Worm (Caenorhabditis elegans) whole organism, L3 larva: ENCODE data around the gene fbxb-9.

Source experiments
- R02D3.7 ChIP-seq: fragments of 150-350 bp; optimal IDR thresholded peaks from 2 replicates; lab custom pipeline; 2014; ENCODE audit warnings: missing biosample characterization, missing genetic modification characterization
- ZK546.5 ChIP-seq: sonication (generic microtip); optimal IDR thresholded peaks from 2 replicates; lab custom pipeline; 2017; ENCODE audit warnings: missing biosample characterization, missing genetic modification characterization
- aly-2 ChIP-seq: fragments of 150-350 bp; optimal IDR thresholded peaks from 2 replicates; lab custom pipeline; 2014; ENCODE audit warnings: missing biosample characterization, missing genetic modification characterization
- ama-1 ChIP-seq: fragments of 150-350 bp; optimal IDR thresholded peaks from 2 replicates; lab custom pipeline; 2018
- ceh-28 ChIP-seq: fragments of 150-350 bp; optimal IDR thresholded peaks from 2 replicates; lab custom pipeline; 2014; ENCODE audit warnings: missing biosample characterization, missing genetic modification reagents, missing genetic modification characterization
- ceh-82 ChIP-seq: fragments of 150-350 bp; optimal IDR thresholded peaks from 2 replicates; lab custom pipeline; 2014; ENCODE audit warnings: missing biosample characterization, missing genetic modification characterization
- daf-12 ChIP-seq: fragments of 150-350 bp; optimal IDR thresholded peaks from 2 replicates; lab custom pipeline; 2014; ENCODE audit warnings: missing biosample characterization, missing genetic modification reagents, missing genetic modification characterization
- egl-27 ChIP-seq: sonication (generic microtip); optimal IDR thresholded peaks from 4 replicates; lab custom pipeline; 2017; ENCODE audit warnings: missing biosample characterization, missing genetic modification reagents, missing genetic modification characterization
- egl-5 ChIP-seq: fragments of 150-350 bp; optimal IDR thresholded peaks from 2 replicates; lab custom pipeline; 2017; ENCODE audit warnings: missing biosample characterization, missing genetic modification reagents, missing genetic modification characterization, inconsistent platforms
- elt-1 ChIP-seq: fragments of 150-350 bp; optimal IDR thresholded peaks from 2 replicates; lab custom pipeline; 2014; ENCODE audit warnings: missing biosample characterization, missing genetic modification characterization
- elt-2 ChIP-seq: sonication (generic microtip); optimal IDR thresholded peaks from 2 replicates; lab custom pipeline; 2016; ENCODE audit warnings: missing genetic modification reagents, mild to moderate bottlenecking, missing genetic modification characterization, missing compliant biosample characterization
- elt-3 ChIP-seq, 3 experiments: fragments of 150-350 bp in 1 of 3; sonication (generic microtip) in 2 of 3; optimal IDR thresholded peaks; 2 replicates in 2 of 3; 4 replicates in 1 of 3; lab custom pipeline; 2014 to 2017; ENCODE audit warnings: missing biosample characterization in 3 of 3, missing genetic modification characterization in 3 of 3
- fos-1 ChIP-seq: fragments of 150-350 bp; optimal IDR thresholded peaks from 2 replicates; lab custom pipeline; 2014; ENCODE audit warnings: missing biosample characterization, missing genetic modification characterization
- hmg-11 ChIP-seq: sonication (generic microtip); optimal IDR thresholded peaks from 2 replicates; lab custom pipeline; 2016; ENCODE audit warnings: missing genetic modification characterization, missing compliant biosample characterization
- jun-1 ChIP-seq: fragments of 150-350 bp; optimal IDR thresholded peaks from 2 replicates; lab custom pipeline; 2014; ENCODE audit warnings: missing biosample characterization, missing genetic modification reagents, missing genetic modification characterization
- lin-15B ChIP-seq: fragments of 150-350 bp; optimal IDR thresholded peaks from 2 replicates; lab custom pipeline; 2014; ENCODE audit warnings: missing biosample characterization, missing genetic modification characterization
- lin-39 ChIP-seq: fragments of 150-350 bp; optimal IDR thresholded peaks from 2 replicates; lab custom pipeline; 2018; ENCODE audit warnings: missing biosample characterization, missing genetic modification reagents, missing genetic modification characterization
- lsy-12 ChIP-seq: sonication (generic microtip); optimal IDR thresholded peaks from 2 replicates; lab custom pipeline; 2016; ENCODE audit warnings: mild to moderate bottlenecking, missing genetic modification characterization, missing compliant biosample characterization
- mdl-1 ChIP-seq: fragments of 150-350 bp; optimal IDR thresholded peaks from 2 replicates; lab custom pipeline; 2014; ENCODE audit warnings: missing biosample characterization, missing genetic modification characterization
- nfya-1 ChIP-seq: sonication (generic microtip); optimal IDR thresholded peaks from 2 replicates; lab custom pipeline; 2017; ENCODE audit warnings: missing genetic modification characterization, mild to moderate bottlenecking, missing compliant biosample characterization, antibody characterized with exemption, moderate library complexity; ENCODE audit not compliant: insufficient read depth
- nhr-11 ChIP-seq: fragments of 150-350 bp; optimal IDR thresholded peaks from 2 replicates; lab custom pipeline; 2014; ENCODE audit warnings: missing biosample characterization, missing genetic modification characterization
- nhr-23 ChIP-seq: fragments of 150-350 bp; optimal IDR thresholded peaks from 2 replicates; lab custom pipeline; 2014; ENCODE audit warnings: missing biosample characterization, missing genetic modification reagents, missing genetic modification characterization
- nhr-237 ChIP-seq: fragments of 150-350 bp; optimal IDR thresholded peaks from 2 replicates; lab custom pipeline; 2014; ENCODE audit warnings: missing biosample characterization, missing genetic modification characterization
- nhr-25 ChIP-seq: sonication (generic microtip); optimal IDR thresholded peaks from 2 replicates; lab custom pipeline; 2017; ENCODE audit warnings: missing biosample characterization, missing genetic modification characterization
- nhr-67 ChIP-seq: fragments of 150-350 bp; optimal IDR thresholded peaks from 2 replicates; lab custom pipeline; 2014; ENCODE audit warnings: missing biosample characterization, missing genetic modification characterization
- nhr-76 ChIP-seq: fragments of 150-350 bp; sonication (generic microtip); optimal IDR thresholded peaks from 5 replicates; lab custom pipeline; 2014; ENCODE audit warnings: missing biosample characterization, missing genetic modification characterization
- pha-4 ChIP-seq: fragments of 150-350 bp; optimal IDR thresholded peaks from 2 replicates; lab custom pipeline; 2014; ENCODE audit warnings: missing biosample characterization, missing genetic modification reagents, missing genetic modification characterization
- pqm-1 ChIP-seq: fragments of 150-350 bp; optimal IDR thresholded peaks from 2 replicates; lab custom pipeline; 2017; ENCODE audit warnings: missing biosample characterization, missing genetic modification characterization, inconsistent platforms
- skn-1 ChIP-seq: fragments of 150-350 bp; optimal IDR thresholded peaks from 2 replicates; lab custom pipeline; 2014; ENCODE audit warnings: missing biosample characterization, missing genetic modification characterization
- tbx-2 ChIP-seq: sonication (generic microtip); optimal IDR thresholded peaks from 2 replicates; lab custom pipeline; 2016; ENCODE audit warnings: mild to moderate bottlenecking, missing genetic modification characterization, missing compliant biosample characterization
- unc-39 ChIP-seq: sonication (generic microtip); optimal IDR thresholded peaks from 4 replicates; lab custom pipeline; 2017; ENCODE audit warnings: missing biosample characterization, missing genetic modification characterization
- ztf-11 ChIP-seq: fragments of 150-350 bp; optimal IDR thresholded peaks from 2 replicates; lab custom pipeline; 2014; ENCODE audit warnings: missing biosample characterization, missing genetic modification characterization
- ztf-4 ChIP-seq: fragments of 150-350 bp; optimal IDR thresholded peaks from 2 replicates; lab custom pipeline; 2014; ENCODE audit warnings: missing biosample characterization, missing genetic modification characterization

The fbxb-9 gene

ce11 chrIV:11131268-11131667 lies 31.1 kb downstream of the fbxb-9 start, which contains the start of gene ard-1:
TSS of gene ard-1 (plus strand) at chrIV:11131279.
- TF ChIP-seq R02D3.7 (tag; lab: Kevin White, UChicago) (no peak), lin-15B (no peak), skn-1 (tag; lab: Kevin White, UChicago) (no peak), fos-1 (no peak), ztf-4 (no peak), lin-39 (no peak), jun-1 (tag; lab: Kevin White, UChicago) (no peak), nhr-11 (tag; lab: Kevin White, UChicago) (no peak), ceh-28 (tag; lab: Kevin White, UChicago) (no peak), nfya-1 (tag; lab: Kevin White, UChicago) (no peak), elt-1 (tag; lab: Kevin White, UChicago) (no peak), tbx-2 (no peak), pha-4 (tag; lab: Kevin White, UChicago) (no peak), elt-2 (no peak), lsy-12 (tag; lab: Kevin White, UChicago) (no peak), nhr-23 (no peak), hmg-11 (no peak), unc-39 (tag; lab: Kevin White, UChicago) (no peak)

- TF ChIP-seq elt-2 (peak; percentile 58), nfya-1 (tag; lab: Kevin White, UChicago) (peak; percentile 44), tbx-2 (no peak), elt-3 (tag; optimal IDR thresholded peaks at IDR 0.05; lab: Kevin White, UChicago) (no peak), pqm-1 (tag; lab: Kevin White, UChicago) (peak; percentile 11), ztf-11 (no peak), pha-4 (tag; lab: Kevin White, UChicago) (peak; percentile 29)
- TF ChIP-seq, all 47 proteins: peak for 4
Measured at ce11 chrIV:11130774-11131173, 31.6 kb downstream of the fbxb-9 start.

ce11 chrIV:11126028-11126427 lies 36.3 kb downstream of the fbxb-9 start:
- TF ChIP-seq skn-1 (tag; lab: Kevin White, UChicago) (no peak), nhr-237 (no peak), egl-27 (tag; lab: Kevin White, UChicago) (no peak), fos-1 (no peak), nhr-11 (tag; lab: Kevin White, UChicago) (no peak), mdl-1 (tag; lab: Kevin White, UChicago) (no peak), unc-39 (tag; lab: Kevin White, UChicago) (no peak), ceh-82 (tag; lab: Kevin White, UChicago) (no peak), ztf-4 (no peak), nhr-23 (no peak), nfya-1 (tag; lab: Kevin White, UChicago) (no peak), aly-2 (no peak), daf-12 (tag; lab: Kevin White, UChicago) (no peak)
- TF ChIP-seq, all 47 proteins: peak for 0

ce11 chrIV:11126004-11126027 lies 36.5 kb downstream of the fbxb-9 start, which contains the start of gene swsn-4:
TSS of gene swsn-4 (plus strand) at chrIV:11126024.
- no peak for TF ChIP-seq ceh-28 (tag; lab: Kevin White, UChicago)

- no peak for TF ChIP-seq ztf-11
- no peak for TF ChIP-seq ZK546.5 (tag; lab: Kevin White, UChicago)
- TF ChIP-seq ama-1 (lab: Kevin White, UChicago) = no peak
- TF ChIP-seq nfya-1 (tag; lab: Kevin White, UChicago) = no peak
- no peak for TF ChIP-seq lin-15B
- no peak for TF ChIP-seq lin-39
- TF ChIP-seq, all 47 proteins: peak for 0
Measured at ce11 chrIV:11125604-11126003, 36.7 kb downstream of the fbxb-9 start.

ce11 chrIV:11125200-11125599 lies 37.2 kb downstream of the fbxb-9 start:
- TF ChIP-seq lsy-12 (tag; lab: Kevin White, UChicago) (peak; percentile 27), nhr-76 (no peak), hmg-11 (peak; percentile 64), nhr-67 (tag; lab: Kevin White, UChicago) (no peak), lin-15B (peak; percentile 67), lin-39 (peak; percentile 50), elt-2 (peak; percentile 18), fos-1 (no peak), pha-4 (tag; lab: Kevin White, UChicago) (peak; percentile 38), nhr-25 (tag; lab: Kevin White, UChicago) (peak; percentile 42), nfya-1 (tag; lab: Kevin White, UChicago) (peak; percentile 100), nhr-23 (peak; percentile 55)

- TF ChIP-seq egl-5 (tag; lab: Kevin White, UChicago) (no peak), skn-1 (tag; lab: Kevin White, UChicago) (no peak), ztf-11 (no peak)
Measured at ce11 chrIV:11124674-11125073, 37.7 kb downstream of the fbxb-9 start, which contains the start of gene spo-11. TSS of gene spo-11 (minus strand) at chrIV:11124862.
